Fruit fly (Drosophila melanogaster): ENCODE results near the gene Mettl14.
A peak's percentile ranks its signal among the peaks of the same experiment; 100 is the strongest.

Gene Mettl14

dm6 chr2L:8300220-8301167 is 7.7 kb upstream of the Mettl14 start, which contains the start of gene Btk:
Btk (minus strand) TSS chr2L:8301079.
- TF ChIP-seq Hr39 (optimal IDR thresholded peaks at IDR 0.05) (no peak), CG15696 (tag; optimal IDR thresholded peaks at IDR 0.05) (no peak), CG30431 (GFP tag; optimal IDR thresholded peaks at IDR 0.05) (no peak), ranshi (GFP tag; IDR thresholded peaks at IDR 0.05) (no peak), Trl (optimal IDR thresholded peaks at IDR 0.05) (peak; percentile 34 to 35), Trl (GFP tag; optimal IDR thresholded peaks at IDR 0.05) (no peak), CG18619 (GFP tag; optimal IDR thresholded peaks at IDR 0.05) (no peak), sqz (GFP tag; optimal IDR thresholded peaks at IDR 0.05) (no peak), CG14667 (GFP tag; IDR thresholded peaks at IDR 0.05) (no peak), hth (optimal IDR thresholded peaks at IDR 0.05) (no peak), Hr78 (GFP tag; optimal IDR thresholded peaks at IDR 0.05) (peak in 1 of 2 experiments; percentile 96), CoRest (tag; optimal IDR thresholded peaks at IDR 0.05) (peak; percentile 27), disco-r (GFP tag; optimal IDR thresholded peaks at IDR 0.05) (no peak), CG17912 (GFP tag; optimal IDR thresholded peaks at IDR 0.05) (no peak), slp2 (GFP tag; optimal IDR thresholded peaks at IDR 0.05) (no peak), CG2120 (GFP tag; optimal IDR thresholded peaks at IDR 0.05) (no peak), klu (GFP tag; IDR thresholded peaks at IDR 0.05) (no peak), CG12155 (GFP tag; optimal IDR thresholded peaks at IDR 0.05) (no peak), zfh1 (GFP tag; IDR thresholded peaks at IDR 0.05) (no peak), phol (tag; optimal IDR thresholded peaks at IDR 0.05) (no peak), pnt (GFP tag; optimal IDR thresholded peaks at IDR 0.05) (no peak), Dref (GFP tag; IDR thresholded peaks at IDR 0.05) (no peak), unpg (GFP tag; optimal IDR thresholded peaks at IDR 0.05) (peak; percentile 4), Antp (GFP tag; optimal IDR thresholded peaks at IDR 0.05) (no peak), sima (GFP tag; optimal IDR thresholded peaks at IDR 0.05) (no peak), CG13296 (GFP tag; optimal IDR thresholded peaks at IDR 0.05) (no peak), ATbp (GFP tag; optimal IDR thresholded peaks at IDR 0.05) (no peak), dati (GFP tag; IDR thresholded peaks at IDR 0.05) (no peak), CG31365 (tag; optimal IDR thresholded peaks at IDR 0.05) (no peak), Sry-δ (GFP tag; optimal IDR thresholded peaks at IDR 0.05) (no peak), CG8765 (GFP tag; IDR thresholded peaks at IDR 0.05) (no peak), CG10274 (GFP tag; optimal IDR thresholded peaks at IDR 0.05) (no peak), CG10565 (GFP tag; optimal IDR thresholded peaks at IDR 0.05) (no peak), Deaf1 (tag; optimal IDR thresholded peaks at IDR 0.05) (no peak), pzg (GFP tag; optimal IDR thresholded peaks at IDR 0.05) (peak; percentile 66), CG1647 (GFP tag; optimal IDR thresholded peaks at IDR 0.05) (no peak), CG9215 (GFP tag; IDR thresholded peaks at IDR 0.05) (no peak), CG17568 (GFP tag; optimal IDR thresholded peaks at IDR 0.05) (peak; percentile 58), Sin3A (optimal IDR thresholded peaks at IDR 0.05) (peak; percentile 10), CG11695 (GFP tag; IDR thresholded peaks at IDR 0.05) (no peak), esg (GFP tag; conservative IDR thresholded peaks at IDR 0.05) (no peak), row (GFP tag; IDR thresholded peaks at IDR 0.05) (no peak), jigr1 (GFP tag; IDR thresholded peaks at IDR 0.05) (no peak), CG13624 (GFP tag; optimal IDR thresholded peaks at IDR 0.05) (peak; percentile 40), NfI (GFP tag; optimal IDR thresholded peaks at IDR 0.05) (no peak), run (tag; optimal IDR thresholded peaks at IDR 0.05) (no peak), Usf (GFP tag; optimal IDR thresholded peaks at IDR 0.05) (no peak), D (optimal IDR thresholded peaks at IDR 0.05) (peak; percentile 96), D (GFP tag; optimal IDR thresholded peaks at IDR 0.05) (no peak), MTF-1 (GFP tag; optimal IDR thresholded peaks at IDR 0.05; ENCODE audit: borderline replicate concordance) (no peak), peb (GFP tag; IDR thresholded peaks at IDR 0.05) (no peak)
